Fruit fly (Drosophila melanogaster) whole organism, wandering third instar larva: ENCODE results near the gene Pex1.

ENCODE experiments used
- Mio ChIP-seq: sonication (Bioruptor generic); optimal IDR thresholded peaks from 2 replicates; lab custom pipeline; 2016; ENCODE audit warnings: missing biosample characterization, missing genetic modification characterization
- OdsH ChIP-seq: fragments of 200-800 bp; sonication (Bioruptor generic); optimal IDR thresholded peaks from 2 replicates; lab custom pipeline; 2016; ENCODE audit warnings: missing biosample characterization, mild to moderate bottlenecking, missing genetic modification characterization
- Sp1 ChIP-seq: fragments of 200-800 bp; sonication (Bioruptor generic); optimal IDR thresholded peaks from 3 replicates; lab custom pipeline; 2019; ENCODE audit warnings: missing biosample characterization, mild to moderate bottlenecking, missing genetic modification characterization, moderate library complexity
- h ChIP-seq: fragments of 200-800 bp; sonication (Bioruptor generic); optimal IDR thresholded peaks from 3 replicates; lab custom pipeline; 2016; ENCODE audit warnings: missing biosample characterization, mild to moderate bottlenecking, missing genetic modification characterization
- lola ChIP-seq: fragments of >200 bp; optimal IDR thresholded peaks from 2 replicates; lab custom pipeline; 2017; ENCODE audit warnings: missing biosample characterization, missing genetic modification characterization
- psq ChIP-seq: fragments of 200-800 bp; sonication (Bioruptor generic); optimal IDR thresholded peaks from 3 replicates; lab custom pipeline; 2017; ENCODE audit warnings: missing biosample characterization, mild to moderate bottlenecking, missing genetic modification characterization, moderate library complexity
- tai ChIP-seq: sonication (Bioruptor generic); optimal IDR thresholded peaks from 2 replicates; lab custom pipeline; 2016; ENCODE audit warnings: missing biosample characterization, missing genetic modification characterization

- TF ChIP-seq psq (GFP tag; lab: Kevin White, UChicago), result no peak
- TF ChIP-seq Mio (GFP tag; lab: Kevin White, UChicago), result no peak
- no peak for TF ChIP-seq lola (GFP tag; lab: Kevin White, UChicago)
- no peak for TF ChIP-seq OdsH (GFP tag; lab: Kevin White, UChicago)
- TF ChIP-seq h (GFP tag; lab: Kevin White, UChicago), result no peak
- TF ChIP-seq Sp1 (GFP tag; lab: Kevin White, UChicago), result no peak
- no peak for TF ChIP-seq tai (GFP tag; lab: Kevin White, UChicago)
These were observed 38.1 kb downstream of the Pex1 start for dm6 chr3L:14109831-14110230.
